Fruit fly (Drosophila melanogaster) whole organism, wandering third instar larva: Measurements from ENCODE around the gene CG13390.

Experiments used
- Abd-B ChIP-seq: fragments of >200 bp; optimal IDR thresholded peaks from 2 replicates; lab custom pipeline; 2017; ENCODE audit warnings: missing biosample characterization, missing genetic modification characterization
- CG32264 ChIP-seq: fragments of 200-800 bp; sonication (Bioruptor generic); optimal IDR thresholded peaks from 2 replicates; lab custom pipeline; 2016; ENCODE audit warnings: missing biosample characterization, missing genetic modification characterization
- CG9705 ChIP-seq: fragments of 200-800 bp; sonication (Bioruptor generic); optimal IDR thresholded peaks from 2 replicates; lab custom pipeline; 2018; ENCODE audit warnings: missing biosample characterization, mild to moderate bottlenecking, missing genetic modification characterization
- CrebA ChIP-seq: fragments of 200-800 bp; sonication (Bioruptor generic); optimal IDR thresholded peaks from 2 replicates; lab custom pipeline; 2016; ENCODE audit warnings: missing biosample characterization, mild to moderate bottlenecking, missing genetic modification characterization, borderline replicate concordance
- Dfd ChIP-seq: fragments of >200 bp; optimal IDR thresholded peaks from 2 replicates; lab custom pipeline; 2017; ENCODE audit warnings: missing biosample characterization, missing genetic modification characterization
- Dif ChIP-seq: fragments of 200-275, 200-300 bp; sonication (Bioruptor generic); optimal IDR thresholded peaks from 2 replicates; lab custom pipeline; 2018; ENCODE audit warnings: missing biosample characterization, missing genetic modification characterization; ENCODE audit not compliant: partially characterized antibody
- GATAd ChIP-seq: sonication (Bioruptor generic); optimal IDR thresholded peaks from 2 replicates; lab custom pipeline; 2016; ENCODE audit warnings: missing biosample characterization, missing genetic modification characterization
- HLH106 ChIP-seq: fragments of 200-800 bp; optimal IDR thresholded peaks from 3 replicates; lab custom pipeline; 2019; ENCODE audit warnings: missing biosample characterization, mild to moderate bottlenecking, missing genetic modification characterization, moderate library complexity
- Hnf4 ChIP-seq: fragments of 200-800 bp; sonication (Bioruptor generic); optimal IDR thresholded peaks from 2 replicates; lab custom pipeline; 2016; ENCODE audit warnings: missing biosample characterization, mild to moderate bottlenecking, missing genetic modification characterization
- Hr78 ChIP-seq: fragments of >200 bp; optimal IDR thresholded peaks from 2 replicates; lab custom pipeline; 2017; ENCODE audit warnings: missing biosample characterization, missing genetic modification characterization
- Hr83 ChIP-seq: fragments of 200-300 bp; sonication (Bioruptor generic); optimal IDR thresholded peaks from 2 replicates; lab custom pipeline; 2016; ENCODE audit warnings: missing biosample characterization, mild to moderate bottlenecking, missing genetic modification characterization, moderate library complexity; ENCODE audit not compliant: poor library complexity, severe bottlenecking
- Jra ChIP-seq: sonication (Bioruptor generic); optimal IDR thresholded peaks from 2 replicates; lab custom pipeline; 2016; ENCODE audit warnings: missing biosample characterization, missing genetic modification characterization
- Mio ChIP-seq: sonication (Bioruptor generic); optimal IDR thresholded peaks from 2 replicates; lab custom pipeline; 2016; ENCODE audit warnings: missing biosample characterization, missing genetic modification characterization
- Myc ChIP-seq: fragments of >200 bp; optimal IDR thresholded peaks from 2 replicates; lab custom pipeline; 2017
- N ChIP-seq: fragments of >200 bp; optimal IDR thresholded peaks from 2 replicates; lab custom pipeline; 2018; ENCODE audit warnings: missing biosample characterization, missing external identifiers, missing genetic modification characterization
- OdsH ChIP-seq: fragments of 200-800 bp; sonication (Bioruptor generic); optimal IDR thresholded peaks from 2 replicates; lab custom pipeline; 2016; ENCODE audit warnings: missing biosample characterization, mild to moderate bottlenecking, missing genetic modification characterization
- Rel ChIP-seq, 2 experiments: fragments of 200-800 bp; sonication (Bioruptor generic) in 1 of 2; optimal IDR thresholded peaks; 2 replicates in 1 of 2; 3 replicates in 1 of 2; lab custom pipeline; 2016 to 2019; ENCODE audit warnings: mild to moderate bottlenecking in 2 of 2, missing biosample characterization in 2 of 2, missing genetic modification characterization in 2 of 2, moderate library complexity in 1 of 2
- Sp1 ChIP-seq: fragments of 200-800 bp; sonication (Bioruptor generic); optimal IDR thresholded peaks from 3 replicates; lab custom pipeline; 2019; ENCODE audit warnings: missing biosample characterization, mild to moderate bottlenecking, missing genetic modification characterization, moderate library complexity
- Vsx2 ChIP-seq: fragments of 200-300, 225-300 bp; sonication (Bioruptor generic); optimal IDR thresholded peaks from 2 replicates; lab custom pipeline; 2018; ENCODE audit warnings: missing biosample characterization, missing genetic modification characterization; ENCODE audit not compliant: partially characterized antibody
- br ChIP-seq: fragments of 200-800 bp; sonication (Bioruptor generic); optimal IDR thresholded peaks from 2 replicates; lab custom pipeline; 2016; ENCODE audit warnings: missing biosample characterization, missing genetic modification characterization
- brk ChIP-seq: fragments of 200-800 bp; sonication (Bioruptor generic); optimal IDR thresholded peaks from 2 replicates; lab custom pipeline; 2016; ENCODE audit warnings: missing biosample characterization, mild to moderate bottlenecking, missing genetic modification characterization
- dl ChIP-seq, 2 experiments: fragments of 175-275, 200-275 bp in 1 of 2; fragments of 200-275 bp in 1 of 2; sonication (Bioruptor generic); optimal IDR thresholded peaks; lab custom pipeline; 2018; ENCODE audit warnings: mild to moderate bottlenecking in 2 of 2, missing biosample characterization in 2 of 2, missing genetic modification characterization in 2 of 2, moderate library complexity in 2 of 2; ENCODE audit not compliant: partially characterized antibody in 2 of 2, insufficient read depth in 1 of 2
- dmrt93B ChIP-seq: fragments of 200-800 bp; sonication (Bioruptor generic); optimal IDR thresholded peaks from 2 replicates; lab custom pipeline; 2018; ENCODE audit warnings: missing biosample characterization, mild to moderate bottlenecking, missing genetic modification characterization
- dsf ChIP-seq: sonication (Bioruptor generic); optimal IDR thresholded peaks from 2 replicates; lab custom pipeline; 2016; ENCODE audit warnings: missing biosample characterization, missing genetic modification characterization, borderline replicate concordance
- ey ChIP-seq: fragments of 200-800 bp; sonication (Bioruptor generic); optimal IDR thresholded peaks from 2 replicates; lab custom pipeline; 2016; ENCODE audit warnings: missing biosample characterization, missing genetic modification characterization
- foxo ChIP-seq, 2 experiments: fragments of 200-800 bp; sonication (Bioruptor generic); optimal IDR thresholded peaks; 2 replicates in 1 of 2; 3 replicates in 1 of 2; lab custom pipeline; 2016 to 2017; ENCODE audit warnings: missing biosample characterization in 2 of 2, missing genetic modification characterization in 2 of 2
- fru ChIP-seq: fragments of 200-800 bp; sonication (Bioruptor generic); optimal IDR thresholded peaks from 3 replicates; lab custom pipeline; 2016; ENCODE audit warnings: missing biosample characterization, mild to moderate bottlenecking, missing genetic modification characterization
- h ChIP-seq: fragments of 200-800 bp; sonication (Bioruptor generic); optimal IDR thresholded peaks from 3 replicates; lab custom pipeline; 2016; ENCODE audit warnings: missing biosample characterization, mild to moderate bottlenecking, missing genetic modification characterization
- jim ChIP-seq: fragments of 175-275, 200-325 bp; sonication (Bioruptor generic); optimal IDR thresholded peaks from 2 replicates; lab custom pipeline; 2016; ENCODE audit warnings: missing biosample characterization, mild to moderate bottlenecking, missing genetic modification characterization
- lola ChIP-seq: fragments of >200 bp; optimal IDR thresholded peaks from 2 replicates; lab custom pipeline; 2017; ENCODE audit warnings: missing biosample characterization, missing genetic modification characterization
- pan ChIP-seq: fragments of >200 bp; optimal IDR thresholded peaks from 2 replicates; lab custom pipeline; 2017
- psq ChIP-seq: fragments of 200-800 bp; sonication (Bioruptor generic); optimal IDR thresholded peaks from 3 replicates; lab custom pipeline; 2017; ENCODE audit warnings: missing biosample characterization, mild to moderate bottlenecking, missing genetic modification characterization, moderate library complexity
- rgr ChIP-seq: fragments of 200-800 bp; sonication (Bioruptor generic); optimal IDR thresholded peaks from 3 replicates; lab custom pipeline; 2016; ENCODE audit warnings: missing biosample characterization, mild to moderate bottlenecking, missing genetic modification characterization
- sage ChIP-seq: fragments of 200-800 bp; sonication (Bioruptor generic); optimal IDR thresholded peaks from 2 replicates; lab custom pipeline; 2016; ENCODE audit warnings: missing biosample characterization, mild to moderate bottlenecking, missing genetic modification characterization
- sv ChIP-seq: fragments of 200-800 bp; sonication (Bioruptor generic); optimal IDR thresholded peaks from 3 replicates; lab custom pipeline; 2016; ENCODE audit warnings: missing biosample characterization, missing genetic modification characterization
- tai ChIP-seq: sonication (Bioruptor generic); optimal IDR thresholded peaks from 2 replicates; lab custom pipeline; 2016; ENCODE audit warnings: missing biosample characterization, missing genetic modification characterization
- usp ChIP-seq: fragments of >200 bp; optimal IDR thresholded peaks from 2 replicates; lab custom pipeline; 2017; ENCODE audit warnings: missing biosample characterization, missing genetic modification characterization
- woc ChIP-seq: sonication (Bioruptor generic); optimal IDR thresholded peaks from 2 replicates; lab custom pipeline; 2016; ENCODE audit warnings: missing biosample characterization, mild to moderate bottlenecking, missing genetic modification characterization

The CG13390 gene

dm6 chr2L:8384985-8385519 lies 8.5 kb upstream of the CG13390 start:
- no peak for TF ChIP-seq Sp1 (GFP tag; lab: Kevin White, UChicago)
- no peak for TF ChIP-seq tai (GFP tag; lab: Kevin White, UChicago)
- no peak for TF ChIP-seq GATAd (GFP tag; lab: Kevin White, UChicago)
- TF ChIP-seq pan, result no peak
- no peak for TF ChIP-seq Dfd (GFP tag; lab: Kevin White, UChicago)
- TF ChIP-seq fru, result no peak
- no peak for TF ChIP-seq foxo (GFP tag; optimal IDR thresholded peaks at IDR 0.05; lab: Kevin White, UChicago)
- no peak for TF ChIP-seq CG9705 (GFP tag; lab: Kevin White, UChicago)
- TF ChIP-seq Hr83 (GFP tag; lab: Kevin White, UChicago), result no peak
- no peak for TF ChIP-seq Jra (GFP tag; lab: Kevin White, UChicago)
- TF ChIP-seq dmrt93B (GFP tag; lab: Kevin White, UChicago), result no peak
- TF ChIP-seq usp (GFP tag; lab: Kevin White, UChicago), result no peak
- no peak for TF ChIP-seq ey

DNA sequence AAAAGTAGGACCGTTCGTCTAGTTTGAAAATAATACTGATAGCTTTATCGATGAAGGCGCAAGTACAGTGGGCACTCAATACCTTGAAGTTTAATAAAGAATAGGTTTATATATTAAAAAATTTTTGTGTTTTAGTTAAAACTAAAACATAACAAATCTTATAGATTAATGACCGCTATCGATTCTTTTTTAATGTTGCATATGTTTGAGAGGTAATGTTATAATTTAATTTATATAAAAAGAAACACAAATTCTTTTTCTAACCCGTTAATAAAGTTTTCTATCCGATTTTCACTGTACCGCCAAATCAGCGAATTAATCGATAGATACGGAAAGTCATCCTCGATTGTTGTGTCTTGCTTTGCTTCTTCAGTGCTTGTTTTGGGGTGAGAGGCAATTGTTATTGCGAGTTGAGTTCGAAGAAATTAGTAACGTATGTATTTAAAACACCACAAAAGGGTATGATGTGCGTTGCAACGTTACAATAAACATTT lies 7.6 kb upstream of the CG13390 start, which contains the start of the genes Dad1 and CG13384:
Gene Dad1, minus strand, starts transcription at position 30 of the 494 bp plus-strand sequence.
Gene CG13384, plus strand, starts transcription at position 348 of the 494 bp plus-strand sequence.
- TF ChIP-seq foxo (GFP tag; optimal IDR thresholded peaks at IDR 0.05; lab: Kevin White, UChicago), result peak in 1 of 2 experiments; percentile 95
- TF ChIP-seq ey, result peak; percentile 82
- no peak for TF ChIP-seq lola (GFP tag; lab: Kevin White, UChicago)
- TF ChIP-seq Myc, result no peak
- TF ChIP-seq woc (GFP tag; lab: Kevin White, UChicago), result peak; percentile 92
- TF ChIP-seq dmrt93B (GFP tag; lab: Kevin White, UChicago), result peak; percentile 90
- no peak for TF ChIP-seq Hr78
- TF ChIP-seq CG9705 (GFP tag; lab: Kevin White, UChicago), result peak; percentile 90
- peak; percentile 82 for TF ChIP-seq br
- peak; percentile 92 for TF ChIP-seq fru
- TF ChIP-seq Rel (GFP tag; optimal IDR thresholded peaks at IDR 0.05; lab: Kevin White, UChicago), result peak; percentile 70
- TF ChIP-seq Rel (tag; optimal IDR thresholded peaks at IDR 0.05; lab: Kevin White, UChicago), result peak; percentile 85
- no peak for TF ChIP-seq Vsx2 (GFP tag; lab: Kevin White, UChicago)
- TF ChIP-seq Hnf4 (GFP tag; lab: Kevin White, UChicago), result peak; percentile 85
- peak; percentile 65 for TF ChIP-seq GATAd (GFP tag; lab: Kevin White, UChicago)
- TF ChIP-seq psq (GFP tag; lab: Kevin White, UChicago), result peak; percentile 93
- TF ChIP-seq Dfd (GFP tag; lab: Kevin White, UChicago), result no peak
- peak; percentile 94 for TF ChIP-seq brk (GFP tag; lab: Kevin White, UChicago)
- TF ChIP-seq jim (GFP tag; lab: Kevin White, UChicago), result no peak
- TF ChIP-seq dl (GFP tag; optimal IDR thresholded peaks at IDR 0.05; lab: Kevin White, UChicago; ENCODE audit: insufficient read depth in 1 of 2, partially characterized antibody in 2 of 2), result no peak
- peak; percentile 96 for TF ChIP-seq Sp1 (GFP tag; lab: Kevin White, UChicago)
- no peak for TF ChIP-seq usp (GFP tag; lab: Kevin White, UChicago)
- TF ChIP-seq OdsH (GFP tag; lab: Kevin White, UChicago), result peak; percentile 94
- peak; percentile 97 for TF ChIP-seq HLH106 (tag; lab: Kevin White, UChicago)
- no peak for TF ChIP-seq CrebA (GFP tag; lab: Kevin White, UChicago)
- TF ChIP-seq Hr83 (GFP tag; lab: Kevin White, UChicago), result peak; percentile 28
- peak; percentile 93 for TF ChIP-seq rgr (GFP tag; lab: Kevin White, UChicago)
- peak; percentile 84 for TF ChIP-seq Jra (GFP tag; lab: Kevin White, UChicago)
- TF ChIP-seq sv, result peak; percentile 88
- peak; percentile 42 for TF ChIP-seq Mio (GFP tag; lab: Kevin White, UChicago)
- TF ChIP-seq h (GFP tag; lab: Kevin White, UChicago), result peak; percentile 94
- TF ChIP-seq dsf (GFP tag; lab: Kevin White, UChicago), result peak; percentile 82
- TF ChIP-seq N (GFP tag; lab: Kevin White, UChicago), result no peak
- TF ChIP-seq sage (GFP tag; lab: Kevin White, UChicago), result peak; percentile 83
- no peak for TF ChIP-seq Dif (GFP tag; lab: Kevin White, UChicago)
- TF ChIP-seq CG32264 (GFP tag; lab: Kevin White, UChicago), result peak; percentile 32
- TF ChIP-seq tai (GFP tag; lab: Kevin White, UChicago), result peak; percentile 90
- no peak for TF ChIP-seq pan
- no peak for TF ChIP-seq Abd-B (GFP tag; lab: Kevin White, UChicago)
